Worm (Caenorhabditis elegans) whole organism, L4 larva: ENCODE measurements around the gene nhr-65.

Source experiments
- D1046.2 ChIP-seq: fragments of 200-800 bp; sonication (Bioruptor generic); IDR thresholded peaks from 2 replicates; pipeline ENCODE4 v1.3.6; 2022; ENCODE audit warnings: missing genetic modification characterization, missing compliant biosample characterization
- F10B5.3 ChIP-seq: sonication (generic microtip); optimal IDR thresholded peaks from 2 replicates; lab custom pipeline; 2016; ENCODE audit warnings: mild to moderate bottlenecking, missing genetic modification characterization, missing compliant biosample characterization
- F37D6.2 ChIP-seq: sonication (generic microtip); optimal IDR thresholded peaks from 2 replicates; lab custom pipeline; 2016; ENCODE audit warnings: mild to moderate bottlenecking, missing genetic modification characterization, missing compliant biosample characterization
- Y5F2A.4 ChIP-seq: fragments of 200-800 bp; sonication (Bioruptor generic); optimal IDR thresholded peaks from 2 replicates; lab custom pipeline; 2018; ENCODE audit warnings: mild to moderate bottlenecking, missing genetic modification characterization, missing compliant biosample characterization
- ceh-20 ChIP-seq: fragments of 200-800 bp; sonication (Bioruptor generic); IDR thresholded peaks from 2 replicates; pipeline ENCODE4 v1.3.6; 2022; ENCODE audit warnings: missing genetic modification reagents, missing genetic modification characterization, missing compliant biosample characterization
- ceh-44 ChIP-seq: fragments of 200-800 bp; sonication (Bioruptor generic); IDR thresholded peaks from 2 replicates; pipeline ENCODE4 v1.3.6; 2022; ENCODE audit warnings: missing genetic modification reagents, missing genetic modification characterization, missing compliant biosample characterization
- ceh-82 ChIP-seq: sonication (generic microtip); optimal IDR thresholded peaks from 2 replicates; lab custom pipeline; 2017; ENCODE audit warnings: missing biosample characterization, missing genetic modification characterization
- ces-1 ChIP-seq: fragments of 150-350 bp; sonication (generic microtip); optimal IDR thresholded peaks from 4 replicates; lab custom pipeline; 2014; ENCODE audit warnings: missing biosample characterization, missing genetic modification reagents, missing genetic modification characterization
- daf-16 ChIP-seq, 3 experiments: sonication (generic microtip); optimal IDR thresholded peaks; 2 replicates each; lab custom pipeline; 2016 to 2017; ENCODE audit warnings: missing genetic modification characterization in 3 of 3, missing genetic modification reagents in 3 of 3, mild to moderate bottlenecking in 2 of 3, missing compliant biosample characterization in 2 of 3, missing biosample characterization in 1 of 3, moderate library complexity in 1 of 3
- daf-19 ChIP-seq: fragments of 200-800 bp; sonication (Bioruptor generic); conservative IDR thresholded peaks from 2 replicates; pipeline ENCODE4 v1.3.6; 2022; ENCODE audit warnings: missing genetic modification characterization, missing compliant biosample characterization
- dmd-6 ChIP-seq: fragments of 200-800 bp; sonication (Bioruptor generic); IDR thresholded peaks from 2 replicates; pipeline ENCODE4 v1.3.6; 2022; ENCODE audit warnings: missing genetic modification reagents, missing genetic modification characterization, missing compliant biosample characterization
- dmd-9 ChIP-seq: fragments of 200-800 bp; sonication (Bioruptor generic); IDR thresholded peaks from 2 replicates; pipeline ENCODE4 v1.3.6; 2022; ENCODE audit warnings: missing genetic modification reagents, missing genetic modification characterization, missing compliant biosample characterization
- dve-1 ChIP-seq: sonication (generic microtip); optimal IDR thresholded peaks from 2 replicates; lab custom pipeline; 2017; ENCODE audit warnings: antibody characterized with exemption, mild to moderate bottlenecking, missing genetic modification characterization, missing compliant biosample characterization; ENCODE audit not compliant: insufficient read depth
- egl-27 ChIP-seq: sonication (generic microtip); optimal IDR thresholded peaks from 3 replicates; lab custom pipeline; 2017; ENCODE audit warnings: missing biosample characterization, missing genetic modification reagents, missing genetic modification characterization
- egl-43 ChIP-seq: fragments of 200-800 bp; sonication (Bioruptor generic); IDR thresholded peaks from 2 replicates; pipeline ENCODE4 v1.3.6; 2022; ENCODE audit warnings: missing genetic modification reagents, missing genetic modification characterization, missing compliant biosample characterization
- fos-1 ChIP-seq: fragments of 150-350 bp; optimal IDR thresholded peaks from 2 replicates; lab custom pipeline; 2014; ENCODE audit warnings: missing biosample characterization, missing genetic modification characterization
- hlh-11 ChIP-seq: fragments of 200-800 bp; sonication (Bioruptor generic); optimal IDR thresholded peaks from 2 replicates; lab custom pipeline; 2018; ENCODE audit warnings: mild to moderate bottlenecking, missing genetic modification characterization, missing compliant biosample characterization
- hlh-30 ChIP-seq: sonication (generic microtip); optimal IDR thresholded peaks from 2 replicates; lab custom pipeline; 2017; ENCODE audit warnings: antibody characterized with exemption, mild to moderate bottlenecking, missing genetic modification characterization, missing compliant biosample characterization; ENCODE audit not compliant: insufficient read depth
- jun-1 ChIP-seq: fragments of 150-350 bp; optimal IDR thresholded peaks from 2 replicates; lab custom pipeline; 2014; ENCODE audit warnings: missing biosample characterization, missing genetic modification reagents, missing genetic modification characterization
- lin-1 ChIP-seq: fragments of 200-800 bp; sonication (Bioruptor generic); IDR thresholded peaks from 2 replicates; pipeline ENCODE4 v1.3.6; 2022; ENCODE audit warnings: missing genetic modification reagents, missing genetic modification characterization, missing compliant biosample characterization
- lin-13 ChIP-seq: fragments of 150-350 bp; optimal IDR thresholded peaks from 2 replicates; lab custom pipeline; 2014; ENCODE audit warnings: missing biosample characterization, missing genetic modification reagents, missing genetic modification characterization
- lir-3 ChIP-seq: sonication (generic microtip); optimal IDR thresholded peaks from 2 replicates; lab custom pipeline; 2016; ENCODE audit warnings: mild to moderate bottlenecking, missing genetic modification characterization, missing compliant biosample characterization
- lsy-2 ChIP-seq, 2 experiments: fragments of 150-350 bp in 1 of 2; sonication (generic microtip) in 1 of 2; optimal IDR thresholded peaks; 2 replicates each; lab custom pipeline; 2014 to 2017; ENCODE audit warnings: missing biosample characterization in 2 of 2, missing genetic modification characterization in 2 of 2
- madf-9 ChIP-seq: fragments of 200-800 bp; sonication (Bioruptor generic); conservative IDR thresholded peaks from 2 replicates; pipeline ENCODE4 v1.3.6; 2022; ENCODE audit warnings: missing genetic modification reagents, missing genetic modification characterization, missing compliant biosample characterization
- mes-2 ChIP-seq: sonication (generic microtip); optimal IDR thresholded peaks from 2 replicates; lab custom pipeline; 2016; ENCODE audit warnings: missing genotype, mild to moderate bottlenecking, missing genetic modification characterization, missing compliant biosample characterization; ENCODE audit not compliant: poor library complexity, severe bottlenecking
- mxl-2 ChIP-seq: fragments of 200-800 bp; sonication (Bioruptor generic); conservative IDR thresholded peaks from 2 replicates; pipeline ENCODE4 v1.3.6; 2022; ENCODE audit warnings: missing genetic modification reagents, missing genetic modification characterization, missing compliant biosample characterization
- mxl-3 ChIP-seq: fragments of 200-800 bp; sonication (Bioruptor generic); optimal IDR thresholded peaks from 2 replicates; lab custom pipeline; 2018; ENCODE audit warnings: mild to moderate bottlenecking, missing genetic modification characterization, missing compliant biosample characterization
- nhr-10 ChIP-seq: fragments of 150-350 bp; optimal IDR thresholded peaks from 2 replicates; lab custom pipeline; 2014; ENCODE audit warnings: missing biosample characterization, missing genetic modification characterization
- nhr-102 ChIP-seq: sonication (generic microtip); optimal IDR thresholded peaks from 2 replicates; lab custom pipeline; 2016; ENCODE audit warnings: mild to moderate bottlenecking, missing genetic modification characterization, moderate library complexity, missing compliant biosample characterization
- nhr-28 ChIP-seq: fragments of 150-350 bp; optimal IDR thresholded peaks from 2 replicates; lab custom pipeline; 2014; ENCODE audit warnings: missing biosample characterization, missing genetic modification characterization
- nhr-48 ChIP-seq: sonication (generic microtip); optimal IDR thresholded peaks from 2 replicates; lab custom pipeline; 2016; ENCODE audit warnings: mild to moderate bottlenecking, missing genetic modification characterization, missing compliant biosample characterization
- nhr-6 ChIP-seq: fragments of 150-350 bp; optimal IDR thresholded peaks from 2 replicates; lab custom pipeline; 2014; ENCODE audit warnings: missing biosample characterization, missing genetic modification characterization
- php-3 ChIP-seq: fragments of 200-800 bp; sonication (Bioruptor generic); IDR thresholded peaks from 2 replicates; pipeline ENCODE4 v1.3.6; 2022; ENCODE audit warnings: missing genetic modification reagents, missing genetic modification characterization, missing compliant biosample characterization
- pqm-1 ChIP-seq: sonication (generic microtip); optimal IDR thresholded peaks from 2 replicates; lab custom pipeline; 2017; ENCODE audit warnings: missing biosample characterization, missing genetic modification characterization
- tag-97 ChIP-seq: fragments of 200-800 bp; sonication (Bioruptor generic); IDR thresholded peaks from 2 replicates; pipeline ENCODE4 v1.3.6; 2022; ENCODE audit warnings: missing genetic modification characterization, missing compliant biosample characterization
- tra-1 ChIP-seq: fragments of 200-800 bp; sonication (Bioruptor generic); IDR thresholded peaks from 2 replicates; pipeline ENCODE4 v1.3.6; 2022; ENCODE audit warnings: missing genetic modification reagents, missing genetic modification characterization, missing compliant biosample characterization
- unc-62 ChIP-seq, 3 experiments: fragments of 150-350 bp in 1 of 3; sonication (generic microtip); optimal IDR thresholded peaks in 2 of 3; peaks in 1 of 3; 1 replicate in 1 of 3; 2 replicates in 2 of 3; lab custom pipeline; 2014 to 2017; ENCODE audit warnings: missing biosample characterization in 3 of 3, missing genetic modification characterization in 3 of 3, missing genetic modification reagents in 3 of 3, missing genotype in 1 of 3
- vab-7 ChIP-seq: fragments of 200-800 bp; sonication (Bioruptor generic); IDR thresholded peaks from 2 replicates; pipeline ENCODE4 v1.3.6; 2022; ENCODE audit warnings: missing genetic modification reagents, missing genetic modification characterization, missing compliant biosample characterization
- zag-1 ChIP-seq: fragments of 150-350 bp; optimal IDR thresholded peaks from 2 replicates; lab custom pipeline; 2014; ENCODE audit warnings: missing biosample characterization, missing genetic modification characterization
- zfp-2 ChIP-seq: sonication (generic microtip); optimal IDR thresholded peaks from 2 replicates; lab custom pipeline; 2016; ENCODE audit warnings: mild to moderate bottlenecking, missing genetic modification characterization, missing compliant biosample characterization
- ztf-7 ChIP-seq: fragments of 150-350 bp; optimal IDR thresholded peaks from 2 replicates; lab custom pipeline; 2014; ENCODE audit warnings: missing biosample characterization, missing genetic modification characterization

Gene nhr-65

DNA sequence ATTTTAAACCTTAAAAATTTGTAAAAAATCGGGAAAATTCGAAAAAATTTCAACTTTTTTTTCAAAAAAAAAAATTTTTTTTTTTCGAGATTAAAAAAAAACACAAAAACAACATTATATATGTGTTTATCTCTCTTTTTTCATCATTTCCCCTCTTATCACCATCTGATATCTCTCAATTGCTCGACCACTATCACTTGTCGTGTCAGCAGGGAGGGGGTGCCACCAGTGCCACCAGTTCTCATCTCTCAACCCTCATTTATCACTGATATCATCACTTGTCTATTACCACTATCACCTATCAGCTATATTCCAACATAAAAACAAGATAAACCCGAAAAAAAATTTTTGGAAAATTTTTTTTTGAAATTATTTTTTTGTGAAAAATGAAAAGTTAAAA, 12.7 kb upstream of the nhr-65 start:
- TF ChIP-seq unc-62 (GFP tag; optimal IDR thresholded peaks at IDR 0.05 in 1 of 2; lab: Kevin White, UChicago): peak in 1 of 2 experiments; percentile 43
- no peak for TF ChIP-seq unc-62 (tag; optimal IDR thresholded peaks at IDR 0.05; lab: Kevin White, UChicago)
- TF ChIP-seq dve-1 (tag; lab: Kevin White, UChicago): peak; percentile 68
- peak in 1 of 2 experiments; percentile 29 for TF ChIP-seq daf-16 (GFP tag; optimal IDR thresholded peaks at IDR 0.05; lab: Kevin White, UChicago)
- peak; percentile 89 for TF ChIP-seq daf-16 (tag; optimal IDR thresholded peaks at IDR 0.05; lab: Kevin White, UChicago)
- TF ChIP-seq nhr-28 (tag; lab: Kevin White, UChicago): peak; percentile 30
- no peak for TF ChIP-seq D1046.2
- TF ChIP-seq pqm-1: peak; percentile 67
- peak; percentile 42 for TF ChIP-seq dmd-6 (GFP tag; lab: Robert Waterston, UW)
- peak; percentile 62 for TF ChIP-seq php-3 (GFP tag; lab: Robert Waterston, UW)
- no peak for TF ChIP-seq nhr-6 (tag; lab: Kevin White, UChicago)
- TF ChIP-seq lsy-2 (tag; optimal IDR thresholded peaks at IDR 0.05; lab: Kevin White, UChicago): peak in 1 of 2 experiments; percentile 34
- no peak for TF ChIP-seq F37D6.2
- TF ChIP-seq lin-1: 0 out of 2 replicates have a peak, but pooled peaks have one; percentile 22
- TF ChIP-seq hlh-30 (tag; lab: Kevin White, UChicago): peak; percentile 44
- no peak for TF ChIP-seq egl-27 (tag; lab: Kevin White, UChicago)
- peak; percentile 75 for TF ChIP-seq hlh-11 (tag; lab: Kevin White, UChicago)
- peak; percentile 32 for TF ChIP-seq nhr-48 (tag; lab: Kevin White, UChicago)
- peak; percentile 38 for TF ChIP-seq nhr-102 (tag; lab: Kevin White, UChicago)
- TF ChIP-seq mxl-2 (GFP tag; lab: Robert Waterston, UW): no peak

- no peak for TF ChIP-seq dmd-9
- no peak for TF ChIP-seq daf-16 (GFP tag; optimal IDR thresholded peaks at IDR 0.05; lab: Kevin White, UChicago)
- no peak for TF ChIP-seq daf-16 (tag; optimal IDR thresholded peaks at IDR 0.05; lab: Kevin White, UChicago)
- TF ChIP-seq nhr-102 (tag; lab: Kevin White, UChicago): no peak
- no peak for TF ChIP-seq pqm-1
- TF ChIP-seq mxl-2 (GFP tag; lab: Robert Waterston, UW): no peak
- no peak for TF ChIP-seq F10B5.3 (tag; lab: Kevin White, UChicago)
- no peak for TF ChIP-seq ceh-82 (tag; lab: Kevin White, UChicago)
- no peak for TF ChIP-seq mes-2
- no peak for TF ChIP-seq vab-7 (GFP tag; lab: Robert Waterston, UW)
- no peak for TF ChIP-seq hlh-11 (tag; lab: Kevin White, UChicago)
- no peak for TF ChIP-seq ztf-7 (tag; lab: Kevin White, UChicago)
- TF ChIP-seq Y5F2A.4 (GFP tag; lab: Kevin White, UChicago): no peak
- no peak for TF ChIP-seq lin-13 (GFP tag; lab: Kevin White, UChicago)
- no peak for TF ChIP-seq nhr-10
- TF ChIP-seq jun-1: no peak
These were observed 11.7 kb upstream of the nhr-65 start for ce11 chrV:18827374-18827773.

- no peak for TF ChIP-seq madf-9 (GFP tag; lab: Robert Waterston, UW)
- no peak for TF ChIP-seq tra-1 (GFP tag; lab: Robert Waterston, UW)
- no peak for TF ChIP-seq zfp-2 (tag; lab: Kevin White, UChicago)
- TF ChIP-seq F37D6.2: no peak
- TF ChIP-seq ceh-20: no peak
- no peak for TF ChIP-seq lir-3 (tag; lab: Kevin White, UChicago)
- TF ChIP-seq fos-1 (tag; lab: Kevin White, UChicago): no peak
- TF ChIP-seq dmd-9: no peak
- TF ChIP-seq tag-97: no peak
- TF ChIP-seq daf-19 (GFP tag; lab: Robert Waterston, UW): no peak
- TF ChIP-seq nhr-10: no peak
- TF ChIP-seq ceh-44 (GFP tag; lab: Robert Waterston, UW): no peak
- no peak for TF ChIP-seq zag-1 (tag; lab: Kevin White, UChicago)
- no peak for TF ChIP-seq ces-1 (GFP tag; lab: Kevin White, UChicago)
- TF ChIP-seq mxl-3: no peak
- TF ChIP-seq egl-43 (GFP tag; lab: Robert Waterston, UW): no peak
- no peak for TF ChIP-seq mes-2
These were observed 2.0 kb upstream of the nhr-65 start, which contains the start of gene cyp-33D3 for ce11 chrV:18837125-18837524. TSS of gene cyp-33D3 (minus strand) at chrV:18837225.
